Fruit fly (Drosophila melanogaster): ENCODE data around the gene CG31223.

- no peak for TF ChIP-seq Mnt (GFP tag; optimal IDR thresholded peaks at IDR 0.05)
- no peak for TF ChIP-seq CG7101 (tag; optimal IDR thresholded peaks at IDR 0.05)
- TF ChIP-seq CG11617 (GFP tag; optimal IDR thresholded peaks at IDR 0.05): no peak
- no peak for TF ChIP-seq pad (GFP tag; optimal IDR thresholded peaks at IDR 0.05)
Observed at dm6 chr3R:20872688-20873087, 41.8 kb downstream of the CG31223 start, which contains the start of gene TotC.
